Worm (Caenorhabditis elegans): Measurements from ENCODE around the gene F43C11.6.

Gene F43C11.6

ce11 chrII:2378465-2379009, 36.3 kb downstream of the F43C11.6 start (continued):
- peak; percentile 96 for TF ChIP-seq dmd-6 (GFP tag; IDR thresholded peaks at IDR 0.05)
- TF ChIP-seq snpc-1.2 (GFP tag; IDR thresholded peaks at IDR 0.05): no peak
- TF ChIP-seq vab-7 (GFP tag; IDR thresholded peaks at IDR 0.05): no peak
- no peak for TF ChIP-seq lir-3 (tag; optimal IDR thresholded peaks at IDR 0.05)
- TF ChIP-seq nhr-11 (tag; optimal IDR thresholded peaks at IDR 0.05): no peak
- TF ChIP-seq aha-1 (tag): peak; percentile 97
- TF ChIP-seq saeg-2 (GFP tag; IDR thresholded peaks at IDR 0.05): peak; percentile 77; the same call in 1 of the 2 replicates
- TF ChIP-seq daf-16 (GFP tag; optimal IDR thresholded peaks at IDR 0.05): peak in 1 of 2 experiments; percentile 98
- TF ChIP-seq daf-16 (tag; optimal IDR thresholded peaks at IDR 0.05): peak; percentile 94
- TF ChIP-seq nhr-237 (tag; optimal IDR thresholded peaks at IDR 0.05): no peak
- peak; percentile 55; the same call in 1 of the 2 replicates for TF ChIP-seq T26A8.4 (GFP tag; IDR thresholded peaks at IDR 0.05)
- TF ChIP-seq ZK337.2 (GFP tag; IDR thresholded peaks at IDR 0.05): 0 out of 2 replicates have a peak, but pooled peaks have one; percentile 31
- no peak; the same call in 1 of the 2 replicates for TF ChIP-seq dmd-8 (GFP tag; IDR thresholded peaks at IDR 0.05)
- no peak for TF ChIP-seq F10B5.3 (tag; optimal IDR thresholded peaks at IDR 0.05)
- no peak for TF ChIP-seq zfp-2 (tag; optimal IDR thresholded peaks at IDR 0.05)
- TF ChIP-seq lin-1 (GFP tag; IDR thresholded peaks at IDR 0.05): peak; percentile 98
- no peak for TF ChIP-seq ceh-28 (tag; optimal IDR thresholded peaks at IDR 0.05)
- no peak for TF ChIP-seq egl-27 (tag; optimal IDR thresholded peaks at IDR 0.05)
- TF ChIP-seq ceh-62 (tag; optimal IDR thresholded peaks at IDR 0.05): no peak
- TF ChIP-seq cey-2 (tag; optimal IDR thresholded peaks at IDR 0.05; ENCODE audit: borderline replicate concordance, insufficient read depth): peak; percentile 93
- TF ChIP-seq Y75B8A.6 (GFP tag; IDR thresholded peaks at IDR 0.05): peak; percentile 58; the same call in 1 of the 2 replicates
- TF ChIP-seq Y105C5A.15 (GFP tag; IDR thresholded peaks at IDR 0.05): no peak
- peak; percentile 92 for TF ChIP-seq pha-4 (GFP tag; IDR thresholded peaks at IDR 0.05)
- TF ChIP-seq pha-4 (tag; optimal IDR thresholded peaks at IDR 0.05): no peak
- no peak for TF ChIP-seq zfp-3 (GFP tag; conservative IDR thresholded peaks at IDR 0.05)
- peak; percentile 98 for TF ChIP-seq hlh-11 (tag; optimal IDR thresholded peaks at IDR 0.05)
- TF ChIP-seq nhr-6 (tag; optimal IDR thresholded peaks at IDR 0.05): peak; percentile 51
- TF ChIP-seq skn-1 (tag; optimal IDR thresholded peaks at IDR 0.05): no peak
- TF ChIP-seq lin-15B (tag; optimal IDR thresholded peaks at IDR 0.05): no peak
- no peak for TF ChIP-seq nhr-111 (GFP tag; optimal IDR thresholded peaks at IDR 0.05)
- no peak for TF ChIP-seq D1046.2 (GFP tag; IDR thresholded peaks at IDR 0.05)
- no peak for TF ChIP-seq Y48G9A.11 (GFP tag; IDR thresholded peaks at IDR 0.05)
- TF ChIP-seq snpc-4 (tag; optimal IDR thresholded peaks at IDR 0.05): no peak
- TF ChIP-seq hlh-30 (tag; optimal IDR thresholded peaks at IDR 0.05; ENCODE audit: insufficient read depth): no peak
- TF ChIP-seq zip-11 (GFP tag; IDR thresholded peaks at IDR 0.05): no peak
- TF ChIP-seq dpl-1 (GFP tag; optimal IDR thresholded peaks at IDR 0.05): peak; percentile 35
- TF ChIP-seq ctbp-1 (GFP tag; IDR thresholded peaks at IDR 0.05): no peak
- TF ChIP-seq ceh-44 (GFP tag; IDR thresholded peaks at IDR 0.05): no peak
- no peak for TF ChIP-seq Y5F2A.4 (GFP tag; optimal IDR thresholded peaks at IDR 0.05)
- TF ChIP-seq daf-8 (GFP tag; IDR thresholded peaks at IDR 0.05): no peak
- peak; percentile 29 for TF ChIP-seq spr-1 (tag; optimal IDR thresholded peaks at IDR 0.05)
- peak; percentile 97 for TF ChIP-seq nhr-102 (tag; optimal IDR thresholded peaks at IDR 0.05)
- TF ChIP-seq zag-1 (tag; optimal IDR thresholded peaks at IDR 0.05): no peak
- no peak for TF ChIP-seq mep-1 (tag; optimal IDR thresholded peaks at IDR 0.05)
- no peak for TF ChIP-seq F37D6.2 (tag; optimal IDR thresholded peaks at IDR 0.05)
- no peak for TF ChIP-seq hif-1 (tag; optimal IDR thresholded peaks at IDR 0.05)
- TF ChIP-seq tag-97 (GFP tag; IDR thresholded peaks at IDR 0.05): no peak
- TF ChIP-seq madf-9 (GFP tag; conservative IDR thresholded peaks at IDR 0.05): 0 out of 2 replicates have a peak, but pooled peaks have one; percentile 7
- TF ChIP-seq lin-38 (GFP tag; IDR thresholded peaks at IDR 0.05): no peak; the same call in 1 of the 2 replicates
- TF ChIP-seq mes-2 (tag; optimal IDR thresholded peaks at IDR 0.05; ENCODE audit: poor library complexity, severe bottlenecking): no peak
- TF ChIP-seq daf-19 (GFP tag; conservative IDR thresholded peaks at IDR 0.05): no peak

All from whole organism, L4 larva.